Fruit fly (Drosophila melanogaster) whole organism, wandering third instar larva: ENCODE measurements around the gene Prosbeta4R1.

ENCODE experiments used
- Abd-B ChIP-seq: fragments of >200 bp; optimal IDR thresholded peaks from 2 replicates; lab custom pipeline; 2017; ENCODE audit warnings: missing biosample characterization, missing genetic modification characterization
- Hr78 ChIP-seq: fragments of >200 bp; optimal IDR thresholded peaks from 2 replicates; lab custom pipeline; 2017; ENCODE audit warnings: missing biosample characterization, missing genetic modification characterization
- Mio ChIP-seq: sonication (Bioruptor generic); optimal IDR thresholded peaks from 2 replicates; lab custom pipeline; 2016; ENCODE audit warnings: missing biosample characterization, missing genetic modification characterization
- OdsH ChIP-seq: fragments of 200-800 bp; sonication (Bioruptor generic); optimal IDR thresholded peaks from 2 replicates; lab custom pipeline; 2016; ENCODE audit warnings: missing biosample characterization, mild to moderate bottlenecking, missing genetic modification characterization
- br ChIP-seq: fragments of 200-800 bp; sonication (Bioruptor generic); optimal IDR thresholded peaks from 2 replicates; lab custom pipeline; 2016; ENCODE audit warnings: missing biosample characterization, missing genetic modification characterization
- brk ChIP-seq: fragments of 200-800 bp; sonication (Bioruptor generic); optimal IDR thresholded peaks from 2 replicates; lab custom pipeline; 2016; ENCODE audit warnings: missing biosample characterization, mild to moderate bottlenecking, missing genetic modification characterization
- foxo ChIP-seq, 2 experiments: fragments of 200-800 bp; sonication (Bioruptor generic); optimal IDR thresholded peaks; 2 replicates in 1 of 2; 3 replicates in 1 of 2; lab custom pipeline; 2016 to 2017; ENCODE audit warnings: missing biosample characterization in 2 of 2, missing genetic modification characterization in 2 of 2
- fru ChIP-seq: fragments of 200-800 bp; sonication (Bioruptor generic); optimal IDR thresholded peaks from 3 replicates; lab custom pipeline; 2016; ENCODE audit warnings: missing biosample characterization, mild to moderate bottlenecking, missing genetic modification characterization
- h ChIP-seq: fragments of 200-800 bp; sonication (Bioruptor generic); optimal IDR thresholded peaks from 3 replicates; lab custom pipeline; 2016; ENCODE audit warnings: missing biosample characterization, mild to moderate bottlenecking, missing genetic modification characterization
- jim ChIP-seq: fragments of 175-275, 200-325 bp; sonication (Bioruptor generic); optimal IDR thresholded peaks from 2 replicates; lab custom pipeline; 2016; ENCODE audit warnings: missing biosample characterization, mild to moderate bottlenecking, missing genetic modification characterization
- lola ChIP-seq: fragments of >200 bp; optimal IDR thresholded peaks from 2 replicates; lab custom pipeline; 2017; ENCODE audit warnings: missing biosample characterization, missing genetic modification characterization
- psq ChIP-seq: fragments of 200-800 bp; sonication (Bioruptor generic); optimal IDR thresholded peaks from 3 replicates; lab custom pipeline; 2017; ENCODE audit warnings: missing biosample characterization, mild to moderate bottlenecking, missing genetic modification characterization, moderate library complexity

DNA sequence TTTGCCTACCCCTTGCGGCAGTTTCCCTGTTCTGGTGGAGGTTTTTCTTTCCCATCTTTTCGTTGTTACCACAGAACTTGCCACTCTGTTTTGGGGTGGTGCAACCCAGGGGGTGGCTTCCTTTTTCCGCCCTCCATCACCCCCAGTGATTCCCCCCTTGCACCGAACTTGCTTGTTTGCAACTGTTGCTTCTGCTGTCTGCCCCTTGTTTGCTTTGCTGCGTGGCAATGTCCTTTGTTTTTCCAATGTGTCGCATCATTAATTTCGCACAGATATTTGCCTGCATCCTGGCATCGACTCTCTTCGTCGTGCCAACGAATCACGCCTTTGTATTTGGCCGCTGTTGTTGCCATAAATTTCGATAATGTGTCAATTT, 15.9 kb upstream of the Prosbeta4R1 start:
- no peak for TF ChIP-seq br
- TF ChIP-seq psq: no peak
- TF ChIP-seq lola (GFP tag; lab: Kevin White, UChicago): no peak
- no peak for TF ChIP-seq h (GFP tag; lab: Kevin White, UChicago)
- TF ChIP-seq Abd-B (GFP tag; lab: Kevin White, UChicago): no peak
- TF ChIP-seq brk: no peak
- TF ChIP-seq jim (GFP tag; lab: Kevin White, UChicago): no peak
- no peak for TF ChIP-seq Mio (GFP tag; lab: Kevin White, UChicago)
- no peak for TF ChIP-seq foxo (GFP tag; optimal IDR thresholded peaks at IDR 0.05; lab: Kevin White, UChicago)
- no peak for TF ChIP-seq Hr78 (GFP tag; lab: Kevin White, UChicago)
- no peak for TF ChIP-seq fru (GFP tag; lab: Kevin White, UChicago)
- no peak for TF ChIP-seq OdsH (GFP tag; lab: Kevin White, UChicago)
